Worm (Caenorhabditis elegans) whole organism, L4 larva: ENCODE measurements around the gene him-3.

Experiments used
- F49E8.2 ChIP-seq: sonication (generic microtip); optimal IDR thresholded peaks from 2 replicates; lab custom pipeline; 2016; ENCODE audit warnings: missing compliant biosample characterization, mild to moderate bottlenecking, missing genetic modification characterization, borderline replicate concordance
- T26A8.4 ChIP-seq: fragments of 200-800 bp; sonication (Bioruptor generic); IDR thresholded peaks from 2 replicates; pipeline ENCODE4 v1.3.6; 2022; ENCODE audit warnings: missing genetic modification characterization, missing compliant biosample characterization
- Y48G9A.11 ChIP-seq: fragments of 200-800 bp; sonication (Bioruptor generic); IDR thresholded peaks from 2 replicates; pipeline ENCODE4 v1.3.6; 2022; ENCODE audit warnings: missing genetic modification reagents, missing genetic modification characterization, missing compliant biosample characterization
- Y5F2A.4 ChIP-seq: fragments of 200-800 bp; sonication (Bioruptor generic); optimal IDR thresholded peaks from 2 replicates; lab custom pipeline; 2018; ENCODE audit warnings: mild to moderate bottlenecking, missing genetic modification characterization, missing compliant biosample characterization
- ceh-20 ChIP-seq: fragments of 200-800 bp; sonication (Bioruptor generic); IDR thresholded peaks from 2 replicates; pipeline ENCODE4 v1.3.6; 2022; ENCODE audit warnings: missing genetic modification reagents, missing genetic modification characterization, missing compliant biosample characterization
- ceh-28 ChIP-seq: fragments of 150-350 bp; optimal IDR thresholded peaks from 2 replicates; lab custom pipeline; 2014; ENCODE audit warnings: missing biosample characterization, missing genetic modification reagents, missing genetic modification characterization
- ceh-44 ChIP-seq: fragments of 200-800 bp; sonication (Bioruptor generic); IDR thresholded peaks from 2 replicates; pipeline ENCODE4 v1.3.6; 2022; ENCODE audit warnings: missing genetic modification reagents, missing genetic modification characterization, missing compliant biosample characterization
- ceh-62 ChIP-seq: sonication (generic microtip); optimal IDR thresholded peaks from 2 replicates; lab custom pipeline; 2017; ENCODE audit warnings: missing biosample characterization, missing genetic modification characterization
- ceh-82 ChIP-seq: sonication (generic microtip); optimal IDR thresholded peaks from 2 replicates; lab custom pipeline; 2017; ENCODE audit warnings: missing biosample characterization, missing genetic modification characterization
- ces-1 ChIP-seq: fragments of 150-350 bp; sonication (generic microtip); optimal IDR thresholded peaks from 4 replicates; lab custom pipeline; 2014; ENCODE audit warnings: missing biosample characterization, missing genetic modification reagents, missing genetic modification characterization
- ctbp-1 ChIP-seq: fragments of 200-800 bp; sonication (Bioruptor generic); IDR thresholded peaks from 2 replicates; pipeline ENCODE4 v1.3.6; 2022; ENCODE audit warnings: missing genetic modification reagents, missing genetic modification characterization, missing compliant biosample characterization
- dmd-6 ChIP-seq: fragments of 200-800 bp; sonication (Bioruptor generic); IDR thresholded peaks from 2 replicates; pipeline ENCODE4 v1.3.6; 2022; ENCODE audit warnings: missing genetic modification reagents, missing genetic modification characterization, missing compliant biosample characterization
- dmd-8 ChIP-seq: fragments of 200-800 bp; sonication (Bioruptor generic); IDR thresholded peaks from 2 replicates; pipeline ENCODE4 v1.3.6; 2022; ENCODE audit warnings: missing genetic modification characterization, missing compliant biosample characterization
- egl-43 ChIP-seq: fragments of 200-800 bp; sonication (Bioruptor generic); IDR thresholded peaks from 2 replicates; pipeline ENCODE4 v1.3.6; 2022; ENCODE audit warnings: missing genetic modification reagents, missing genetic modification characterization, missing compliant biosample characterization
- fkh-10 ChIP-seq: fragments of 150-350 bp; optimal IDR thresholded peaks from 2 replicates; lab custom pipeline; 2014; ENCODE audit warnings: missing biosample characterization, missing genetic modification reagents, missing genetic modification characterization
- gei-8 ChIP-seq: fragments of 200-800 bp; sonication (Bioruptor generic); optimal IDR thresholded peaks from 2 replicates; lab custom pipeline; 2018; ENCODE audit warnings: mild to moderate bottlenecking, missing genetic modification characterization, missing compliant biosample characterization
- hlh-30 ChIP-seq: sonication (generic microtip); optimal IDR thresholded peaks from 2 replicates; lab custom pipeline; 2017; ENCODE audit warnings: antibody characterized with exemption, mild to moderate bottlenecking, missing genetic modification characterization, missing compliant biosample characterization; ENCODE audit not compliant: insufficient read depth
- hmg-1.1 ChIP-seq: fragments of 200-800 bp; sonication (Bioruptor generic); IDR thresholded peaks from 2 replicates; pipeline ENCODE4 v1.3.6; 2022; ENCODE audit warnings: missing genetic modification reagents, missing genetic modification characterization, missing compliant biosample characterization
- lim-7 ChIP-seq: fragments of 200-800 bp; sonication (Bioruptor generic); IDR thresholded peaks from 2 replicates; pipeline ENCODE4 v1.3.6; 2022; ENCODE audit warnings: missing genetic modification characterization, missing compliant biosample characterization
- lin-1 ChIP-seq: fragments of 200-800 bp; sonication (Bioruptor generic); IDR thresholded peaks from 2 replicates; pipeline ENCODE4 v1.3.6; 2022; ENCODE audit warnings: missing genetic modification reagents, missing genetic modification characterization, missing compliant biosample characterization
- lsy-2 ChIP-seq, 2 experiments: fragments of 150-350 bp in 1 of 2; sonication (generic microtip) in 1 of 2; optimal IDR thresholded peaks; 2 replicates each; lab custom pipeline; 2014 to 2017; ENCODE audit warnings: missing biosample characterization in 2 of 2, missing genetic modification characterization in 2 of 2
- madf-9 ChIP-seq: fragments of 200-800 bp; sonication (Bioruptor generic); conservative IDR thresholded peaks from 2 replicates; pipeline ENCODE4 v1.3.6; 2022; ENCODE audit warnings: missing genetic modification reagents, missing genetic modification characterization, missing compliant biosample characterization
- mep-1 ChIP-seq: fragments of 150-350 bp; sonication (generic microtip); optimal IDR thresholded peaks from 3 replicates; lab custom pipeline; 2014; ENCODE audit warnings: missing biosample characterization, missing genetic modification characterization
- mxl-3 ChIP-seq: fragments of 200-800 bp; sonication (Bioruptor generic); optimal IDR thresholded peaks from 2 replicates; lab custom pipeline; 2018; ENCODE audit warnings: mild to moderate bottlenecking, missing genetic modification characterization, missing compliant biosample characterization
- nhr-10 ChIP-seq: fragments of 150-350 bp; optimal IDR thresholded peaks from 2 replicates; lab custom pipeline; 2014; ENCODE audit warnings: missing biosample characterization, missing genetic modification characterization
- nhr-11 ChIP-seq: fragments of 150-350 bp; optimal IDR thresholded peaks from 2 replicates; lab custom pipeline; 2014; ENCODE audit warnings: missing biosample characterization, missing genetic modification characterization
- nhr-111 ChIP-seq: fragments of 200-800 bp; sonication (Bioruptor generic); optimal IDR thresholded peaks from 2 replicates; lab custom pipeline; 2018; ENCODE audit warnings: mild to moderate bottlenecking, missing genetic modification characterization, missing compliant biosample characterization
- nhr-42 ChIP-seq: fragments of 200-800 bp; sonication (Bioruptor generic); IDR thresholded peaks from 2 replicates; pipeline ENCODE4 v1.3.6; 2022; ENCODE audit warnings: missing genetic modification characterization, missing compliant biosample characterization
- nhr-76 ChIP-seq: fragments of 150-350 bp; optimal IDR thresholded peaks from 2 replicates; lab custom pipeline; 2014; ENCODE audit warnings: missing biosample characterization, missing genetic modification characterization
- nhr-77 ChIP-seq: fragments of 150-350 bp; optimal IDR thresholded peaks from 2 replicates; lab custom pipeline; 2014; ENCODE audit warnings: missing biosample characterization, missing genetic modification characterization
- pqm-1 ChIP-seq: sonication (generic microtip); optimal IDR thresholded peaks from 2 replicates; lab custom pipeline; 2017; ENCODE audit warnings: missing biosample characterization, missing genetic modification characterization
- rbr-2 ChIP-seq: sonication (generic microtip); optimal IDR thresholded peaks from 2 replicates; lab custom pipeline; 2016; ENCODE audit warnings: missing genotype, missing genetic modification characterization, missing compliant biosample characterization
- saeg-2 ChIP-seq: fragments of 200-800 bp; sonication (Bioruptor generic); IDR thresholded peaks from 2 replicates; pipeline ENCODE4 v1.3.6; 2022; ENCODE audit warnings: missing genetic modification reagents, missing genetic modification characterization, missing compliant biosample characterization
- skn-1 ChIP-seq: fragments of 150-350 bp; optimal IDR thresholded peaks from 2 replicates; lab custom pipeline; 2014; ENCODE audit warnings: missing biosample characterization, missing genetic modification characterization
- spr-1 ChIP-seq: sonication (generic microtip); optimal IDR thresholded peaks from 2 replicates; lab custom pipeline; 2016; ENCODE audit warnings: mild to moderate bottlenecking, missing genetic modification characterization, missing compliant biosample characterization
- unc-130 ChIP-seq: sonication (generic microtip); optimal IDR thresholded peaks from 2 replicates; lab custom pipeline; 2016; ENCODE audit warnings: missing genetic modification reagents, missing genetic modification characterization, missing compliant biosample characterization
- unc-62 ChIP-seq, 3 experiments: fragments of 150-350 bp in 1 of 3; sonication (generic microtip); optimal IDR thresholded peaks in 2 of 3; peaks in 1 of 3; 1 replicate in 1 of 3; 2 replicates in 2 of 3; lab custom pipeline; 2014 to 2017; ENCODE audit warnings: missing biosample characterization in 3 of 3, missing genetic modification characterization in 3 of 3, missing genetic modification reagents in 3 of 3, missing genotype in 1 of 3

Gene him-3

DNA sequence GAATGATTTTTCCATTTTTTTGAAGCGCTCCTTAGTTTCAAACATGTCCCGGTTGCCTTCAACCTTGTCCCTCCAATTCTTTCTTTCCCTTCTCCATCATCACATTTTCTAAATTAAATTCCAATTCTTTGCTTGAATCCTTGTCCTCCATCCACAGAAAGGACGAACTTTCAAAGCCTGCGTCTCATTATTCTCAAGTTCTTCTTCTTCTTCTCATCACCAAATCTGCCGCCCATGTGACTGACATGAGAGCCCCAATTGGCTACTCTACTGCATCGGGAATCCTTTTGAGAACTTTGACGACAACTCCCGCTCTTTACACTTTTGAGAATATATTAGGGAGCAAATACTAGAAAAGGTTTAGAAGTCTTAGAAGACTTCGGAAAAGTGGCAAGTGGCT, 20.6 kb upstream of the him-3 start (continued):
- peak; percentile 50 for TF ChIP-seq hlh-30 (tag; lab: Kevin White, UChicago)
- TF ChIP-seq dmd-6 (GFP tag; lab: Robert Waterston, UW) = 0 out of 2 replicates have a peak, but pooled peaks have one; percentile 15
- TF ChIP-seq ceh-44 (GFP tag; lab: Robert Waterston, UW) = no peak
- TF ChIP-seq F49E8.2 (tag; lab: Kevin White, UChicago) = no peak
- no peak for TF ChIP-seq saeg-2 (GFP tag; lab: Robert Waterston, UW)
- TF ChIP-seq ceh-62 (tag; lab: Kevin White, UChicago) = no peak
- no peak for TF ChIP-seq nhr-76 (tag; lab: Kevin White, UChicago)
- TF ChIP-seq fkh-10 = peak; percentile 83
- no peak for TF ChIP-seq nhr-11 (tag; lab: Kevin White, UChicago)
- no peak for TF ChIP-seq ceh-20 (GFP tag; lab: Robert Waterston, UW)
- TF ChIP-seq ces-1 (GFP tag; lab: Kevin White, UChicago) = peak; percentile 78
- no peak for TF ChIP-seq lim-7 (GFP tag; lab: Robert Waterston, UW)

DNA sequence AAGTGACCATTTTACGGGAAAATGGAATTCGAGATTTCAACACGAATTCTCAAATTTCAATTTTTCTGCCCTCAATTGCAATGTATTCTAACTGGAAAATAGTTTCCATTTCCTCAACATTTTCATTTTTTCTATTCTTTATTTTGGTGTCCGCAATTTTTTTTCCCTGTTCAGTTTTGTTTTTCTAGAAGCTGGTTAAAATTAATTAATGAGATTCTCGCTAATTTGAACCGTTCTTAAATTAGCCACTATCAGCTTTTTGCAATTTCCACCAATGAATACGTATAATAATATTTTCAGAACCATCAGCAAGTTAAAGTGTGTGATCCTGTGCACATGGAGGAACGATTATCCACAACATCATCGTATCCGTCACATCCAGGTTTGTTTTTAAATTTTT, 20.0 kb upstream of the him-3 start, which contains the start of gene jnk-1:
Gene jnk-1 (plus strand): TSS at position 301 of the 400 bp plus-strand sequence.
- TF ChIP-seq ceh-28 = no peak
- TF ChIP-seq lin-1 (GFP tag; lab: Robert Waterston, UW) = no peak
- TF ChIP-seq spr-1 = no peak
- TF ChIP-seq unc-130 = no peak
- TF ChIP-seq skn-1 (tag; lab: Kevin White, UChicago) = no peak
- no peak for TF ChIP-seq mxl-3 (GFP tag; lab: Kevin White, UChicago)
- TF ChIP-seq T26A8.4 (GFP tag; lab: Robert Waterston, UW) = no peak
- no peak for TF ChIP-seq Y48G9A.11 (GFP tag; lab: Robert Waterston, UW)
- no peak for TF ChIP-seq pqm-1 (tag; lab: Kevin White, UChicago)
- no peak for TF ChIP-seq gei-8
- TF ChIP-seq hlh-30 (tag; lab: Kevin White, UChicago) = no peak
- TF ChIP-seq nhr-42 (GFP tag; lab: Robert Waterston, UW) = no peak
- no peak for TF ChIP-seq nhr-77 (tag; lab: Kevin White, UChicago)
- no peak for TF ChIP-seq egl-43 (GFP tag; lab: Robert Waterston, UW)
- no peak for TF ChIP-seq ceh-62 (tag; lab: Kevin White, UChicago)
- TF ChIP-seq ceh-82 (tag; lab: Kevin White, UChicago) = no peak
- TF ChIP-seq Y5F2A.4 (GFP tag; lab: Kevin White, UChicago) = no peak
- no peak for TF ChIP-seq nhr-10 (tag; lab: Kevin White, UChicago)

DNA sequence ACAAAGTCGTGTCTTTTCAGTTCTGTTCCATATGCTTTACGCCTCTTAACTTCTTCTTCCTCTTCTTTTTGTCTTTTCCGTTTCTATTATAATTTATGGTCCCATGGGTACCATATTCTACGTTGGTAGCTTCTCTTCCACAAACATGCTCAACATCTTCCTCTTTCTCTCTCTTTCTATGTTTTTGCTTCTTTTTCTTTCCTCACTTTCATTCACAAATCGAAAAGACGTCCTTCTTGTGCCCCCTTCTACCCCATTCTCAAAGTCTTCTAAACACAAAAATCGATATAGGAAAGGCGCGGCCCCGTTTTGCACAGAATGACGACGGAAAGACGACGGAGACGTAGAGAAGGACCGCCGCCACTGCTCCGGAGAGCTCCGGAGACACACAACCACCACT, 18.6 kb upstream of the him-3 start:
- TF ChIP-seq hlh-30 (tag; lab: Kevin White, UChicago) (peak; percentile 43), ceh-28 (peak; percentile 54), hmg-1.1 (GFP tag; lab: Robert Waterston, UW) (peak; percentile 54; the same call in 1 of the 2 replicates), unc-62 (GFP tag; optimal IDR thresholded peaks at IDR 0.05 in 1 of 2; lab: Kevin White, UChicago) (peak in 1 of 2 experiments; percentile 98), unc-62 (tag; optimal IDR thresholded peaks at IDR 0.05; lab: Kevin White, UChicago) (no peak), dmd-8 (GFP tag; lab: Robert Waterston, UW) (no peak), ceh-20 (GFP tag; lab: Robert Waterston, UW) (peak; percentile 64; the same call in 1 of the 2 replicates), madf-9 (no peak), rbr-2 (peak; percentile 43), skn-1 (tag; lab: Kevin White, UChicago) (no peak), mep-1 (tag; lab: Kevin White, UChicago) (peak; percentile 38), nhr-111 (GFP tag; lab: Kevin White, UChicago) (no peak), lsy-2 (tag; optimal IDR thresholded peaks at IDR 0.05; lab: Kevin White, UChicago) (peak; percentile 8 to 57), ctbp-1 (0 out of 2 replicates have a peak, but pooled peaks have one; percentile 7)
